Worm (Caenorhabditis elegans): ENCODE measurements around the gene Y57G7A.5.
A peak's percentile ranks its signal among the peaks of the same experiment; 100 is the strongest.

The Y57G7A.5 gene

ce11 chrII:1315245-1315644 is 39.9 kb upstream of the Y57G7A.5 start (continued):
- TF ChIP-seq F22D6.2 (tag; optimal IDR thresholded peaks at IDR 0.05) (no peak), F57A8.1 (GFP tag; optimal IDR thresholded peaks at IDR 0.05) (no peak), K11D2.4 (GFP tag; IDR thresholded peaks at IDR 0.05) (peak; percentile 71), ztf-26 (tag; optimal IDR thresholded peaks at IDR 0.05) (peak; percentile 49), him-1 (tag; optimal IDR thresholded peaks at IDR 0.05) (no peak), Y56A3A.18 (GFP tag; IDR thresholded peaks at IDR 0.05) (no peak), F37B4.10 (GFP tag; IDR thresholded peaks at IDR 0.05) (no peak), egrh-3 (GFP tag; IDR thresholded peaks at IDR 0.05) (no peak), egl-44 (GFP tag; IDR thresholded peaks at IDR 0.05) (no peak)

DNA sequence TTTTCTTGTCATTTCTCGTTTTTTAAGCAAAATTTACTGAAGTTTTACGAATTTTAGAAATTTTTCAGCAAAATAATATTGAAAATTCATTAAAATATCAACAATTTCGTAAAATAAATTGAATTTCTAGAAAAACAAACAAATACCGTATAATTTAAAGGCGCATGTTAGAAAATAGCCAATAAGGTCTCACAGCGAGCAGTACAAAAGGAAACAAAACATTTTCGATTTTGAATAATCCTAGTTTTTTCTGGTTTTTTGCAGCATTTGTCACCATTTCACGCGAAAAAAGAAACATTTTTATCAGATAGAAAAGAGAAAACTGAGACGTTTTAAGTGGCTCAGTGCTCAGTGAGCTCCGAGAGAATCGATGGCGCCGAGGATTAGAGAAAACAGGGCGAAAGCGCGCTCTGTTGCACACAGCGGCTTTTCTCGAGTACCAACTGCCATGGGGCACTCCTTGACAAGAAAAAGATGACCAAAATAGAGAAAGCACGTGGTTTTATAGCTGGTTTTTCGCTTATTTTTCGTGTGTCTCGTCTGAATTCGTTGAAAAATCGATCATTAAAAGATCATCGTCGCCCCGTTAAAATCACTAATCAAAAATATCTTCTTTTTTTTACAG is 34.7 kb upstream of the Y57G7A.5 start, which contains the start of the genes alh-6 and fcho-1:
alh-6 (minus strand) TSS at position 242 of the 625 bp plus-strand sequence.
fcho-1 (plus strand) TSS at position 624 of the 625 bp plus-strand sequence.
- TF ChIP-seq atf-7 (tag; optimal IDR thresholded peaks at IDR 0.05) (no peak), mes-4 (tag; optimal IDR thresholded peaks at IDR 0.05) (no peak), F22D6.2 (tag; optimal IDR thresholded peaks at IDR 0.05) (no peak), lir-1 (GFP tag; conservative IDR thresholded peaks at IDR 0.05) (no peak), ztf-26 (tag; optimal IDR thresholded peaks at IDR 0.05) (no peak), ztf-22 (GFP tag; optimal IDR thresholded peaks at IDR 0.05) (no peak), pha-4 (tag; optimal IDR thresholded peaks at IDR 0.05) (no peak), rec-8 (tag; optimal IDR thresholded peaks at IDR 0.05) (no peak), ceh-100 (GFP tag; IDR thresholded peaks at IDR 0.05) (no peak), B0035.1 (tag; optimal IDR thresholded peaks at IDR 0.05) (no peak), akir-1 (GFP tag; optimal IDR thresholded peaks at IDR 0.05) (no peak), ceh-58 (GFP tag; IDR thresholded peaks at IDR 0.05) (no peak), mxl-1 (tag; optimal IDR thresholded peaks at IDR 0.05) (no peak), egrh-3 (GFP tag; IDR thresholded peaks at IDR 0.05) (no peak), F57C9.4 (tag; optimal IDR thresholded peaks at IDR 0.05) (no peak), lag-1 (GFP tag; IDR thresholded peaks at IDR 0.05) (no peak), Y53F4B.3 (GFP tag; IDR thresholded peaks at IDR 0.05) (no peak), somi-1 (GFP tag; optimal IDR thresholded peaks at IDR 0.05) (no peak), mel-28 (tag; optimal IDR thresholded peaks at IDR 0.05; ENCODE audit: borderline replicate concordance) (no peak), efl-1 (GFP tag; optimal IDR thresholded peaks at IDR 0.05) (peak; percentile 7), T26A5.8 (tag; optimal IDR thresholded peaks at IDR 0.05) (no peak), tbx-9 (tag; optimal IDR thresholded peaks at IDR 0.05; ENCODE audit: borderline replicate concordance) (no peak), repo-1 (tag; optimal IDR thresholded peaks at IDR 0.05) (no peak), ztf-25 (GFP tag; IDR thresholded peaks at IDR 0.05) (no peak), dpl-1 (GFP tag; optimal IDR thresholded peaks at IDR 0.05) (no peak), C06A6.2 (GFP tag; conservative IDR thresholded peaks at IDR 0.05) (no peak), attf-3 (GFP tag; conservative IDR thresholded peaks at IDR 0.05) (no peak), lin-35 (GFP tag; optimal IDR thresholded peaks at IDR 0.05) (no peak), ceh-79 (tag; optimal IDR thresholded peaks at IDR 0.05) (no peak), dox-1 (GFP tag; IDR thresholded peaks at IDR 0.05) (peak; percentile 38; the same call in 1 of the 2 replicates), snpc-4 (GFP tag; optimal IDR thresholded peaks at IDR 0.05) (no peak), snpc-4 (tag; optimal IDR thresholded peaks at IDR 0.05) (no peak), fkh-3 (tag; optimal IDR thresholded peaks at IDR 0.05) (no peak), Y79H2A.3 (GFP tag; conservative IDR thresholded peaks at IDR 0.05) (no peak), attf-5 (GFP tag; optimal IDR thresholded peaks at IDR 0.05) (no peak), him-1 (tag; optimal IDR thresholded peaks at IDR 0.05) (no peak), B0336.3 (GFP tag; IDR thresholded peaks at IDR 0.05) (no peak), xnd-1 (tag; optimal IDR thresholded peaks at IDR 0.05) (peak; percentile 66), Y56A3A.18 (GFP tag; IDR thresholded peaks at IDR 0.05) (no peak), lsl-1 (GFP tag; optimal IDR thresholded peaks at IDR 0.05) (peak; percentile 87), F39B2.1 (GFP tag; IDR thresholded peaks at IDR 0.05) (no peak), dpff-1 (tag; optimal IDR thresholded peaks at IDR 0.05) (no peak), nfya-2 (GFP tag; IDR thresholded peaks at IDR 0.05) (no peak), cebp-2 (GFP tag; IDR thresholded peaks at IDR 0.05) (no peak)

All from whole organism, young adult.